Fruit fly (Drosophila melanogaster) whole organism, embryonic: ENCODE measurements around the gene LPCAT.

ENCODE experiments used
- Awh ChIP-seq: fragments of 200-800 bp; sonication (Bioruptor generic); IDR thresholded peaks from 2 replicates; pipeline ENCODE4, ENCODE4 v1.3.6; 2022; ENCODE audit warnings: missing biosample characterization, missing genetic modification characterization
- CG10366 ChIP-seq: fragments of 200-800 bp; sonication (Bioruptor generic); IDR thresholded peaks from 2 replicates; pipeline ENCODE4 v1.3.6; 2022; ENCODE audit warnings: missing biosample characterization, missing genetic modification characterization
- CG10654 ChIP-seq: fragments of 200-800 bp; sonication (Bioruptor generic); optimal IDR thresholded peaks from 2 replicates; lab custom pipeline; 2016; ENCODE audit warnings: missing biosample characterization, missing genetic modification characterization
- CG13424 ChIP-seq: fragments of 200-800 bp; sonication (Bioruptor generic); optimal IDR thresholded peaks from 2 replicates; lab custom pipeline; 2019; ENCODE audit warnings: missing biosample characterization, mild to moderate bottlenecking, missing genetic modification characterization, moderate library complexity
- CG13894 ChIP-seq: fragments of 200-800 bp; sonication (Bioruptor generic); optimal IDR thresholded peaks from 3 replicates; lab custom pipeline; 2018; ENCODE audit warnings: missing biosample characterization, mild to moderate bottlenecking, missing genetic modification characterization, moderate library complexity
- CG14014 ChIP-seq: fragments of 200-800 bp; sonication (Bioruptor generic); IDR thresholded peaks from 2 replicates; pipeline ENCODE4 v1.3.6; 2022; ENCODE audit warnings: missing biosample characterization, missing genetic modification characterization
- CG15514 ChIP-seq: fragments of 200-800 bp; sonication (Bioruptor generic); optimal IDR thresholded peaks from 3 replicates; lab custom pipeline; 2017; ENCODE audit warnings: missing biosample characterization, missing genetic modification characterization, mild to moderate bottlenecking, moderate library complexity, missing genetic modification reagents
- CG1603 ChIP-seq: fragments of 200-800 bp; sonication (Bioruptor generic); optimal IDR thresholded peaks from 2 replicates; lab custom pipeline; 2019; ENCODE audit warnings: missing biosample characterization, mild to moderate bottlenecking, missing genetic modification characterization, moderate library complexity
- CG17359 ChIP-seq: fragments of 200-800 bp; sonication (Bioruptor generic); optimal IDR thresholded peaks from 3 replicates; lab custom pipeline; 2018; ENCODE audit warnings: missing biosample characterization, mild to moderate bottlenecking, missing genetic modification characterization, moderate library complexity
- CG18011 ChIP-seq: fragments of 200-800 bp; sonication (Bioruptor generic); optimal IDR thresholded peaks from 2 replicates; lab custom pipeline; 2017; ENCODE audit warnings: missing biosample characterization, missing genetic modification characterization, mild to moderate bottlenecking, moderate library complexity, missing genotype
- CG18599 ChIP-seq: fragments of 200-800 bp; sonication (Bioruptor generic); optimal IDR thresholded peaks from 3 replicates; lab custom pipeline; 2017; ENCODE audit warnings: missing biosample characterization, missing genetic modification characterization, mild to moderate bottlenecking, moderate library complexity, missing genetic modification reagents
- CG2678 ChIP-seq: fragments of 200-800 bp; sonication (Bioruptor generic); optimal IDR thresholded peaks from 3 replicates; lab custom pipeline; 2019; ENCODE audit warnings: missing biosample characterization, mild to moderate bottlenecking, missing genetic modification characterization, moderate library complexity
- CG3065 ChIP-seq: fragments of 200-800 bp; sonication (Bioruptor generic); optimal IDR thresholded peaks from 2 replicates; lab custom pipeline; 2016; ENCODE audit warnings: missing biosample characterization, missing genetic modification characterization
- CG3281 ChIP-seq: fragments of 200-800 bp; sonication (Bioruptor generic); optimal IDR thresholded peaks from 3 replicates; lab custom pipeline; 2017; ENCODE audit warnings: missing biosample characterization, mild to moderate bottlenecking, missing genetic modification characterization
- CG34224 ChIP-seq: fragments of 200-800 bp; sonication (Bioruptor generic); IDR thresholded peaks from 3 replicates; pipeline ENCODE4 v1.3.6; 2022; ENCODE audit warnings: missing biosample characterization, missing genetic modification characterization; ENCODE audit not compliant: partially characterized antibody
- CG4617 ChIP-seq: fragments of 200-800 bp; sonication (Bioruptor generic); optimal IDR thresholded peaks from 3 replicates; lab custom pipeline; 2016; ENCODE audit warnings: missing biosample characterization, missing genetic modification characterization, borderline replicate concordance
- CG7372 ChIP-seq: fragments of 200-800 bp; sonication (Bioruptor generic); IDR thresholded peaks from 2 replicates; pipeline ENCODE4 v1.3.6; 2022; ENCODE audit warnings: missing biosample characterization, missing genetic modification characterization
- CG9817 ChIP-seq: fragments of 200-800 bp; sonication (Bioruptor generic); optimal IDR thresholded peaks from 2 replicates; lab custom pipeline; 2018; ENCODE audit warnings: missing biosample characterization, mild to moderate bottlenecking, missing genetic modification characterization, moderate library complexity
- CoRest ChIP-seq: fragments of 200-800 bp; sonication (Bioruptor generic); optimal IDR thresholded peaks from 3 replicates; lab custom pipeline; 2018; ENCODE audit warnings: missing biosample characterization, mild to moderate bottlenecking, missing genetic modification characterization, moderate library complexity
- D19A ChIP-seq: fragments of 200-800 bp; optimal IDR thresholded peaks from 3 replicates; lab custom pipeline; 2019; ENCODE audit warnings: missing biosample characterization, mild to moderate bottlenecking, missing genetic modification characterization, moderate library complexity
- Dip3 ChIP-seq: fragments of 200-800 bp; sonication (Bioruptor generic); optimal IDR thresholded peaks from 3 replicates; lab custom pipeline; 2016; ENCODE audit warnings: missing biosample characterization, missing genetic modification characterization
- GATAe ChIP-seq: fragments of 200-800 bp; sonication (Bioruptor generic); conservative IDR thresholded peaks from 2 replicates; pipeline ENCODE4 v1.3.6; 2022; ENCODE audit warnings: missing biosample characterization, missing genetic modification characterization
- Gug ChIP-seq: fragments of 200-800 bp; sonication (Bioruptor generic); IDR thresholded peaks from 4 replicates; pipeline ENCODE4 v1.3.6; 2022; ENCODE audit warnings: missing biosample characterization, missing genetic modification characterization
- HLH3B ChIP-seq: fragments of 200-800 bp; sonication (Bioruptor generic); IDR thresholded peaks from 2 replicates; pipeline ENCODE4 v1.3.6; 2022; ENCODE audit warnings: missing biosample characterization, missing genetic modification characterization
- Med ChIP-seq: fragments of 200-800 bp; sonication (Bioruptor generic); peaks from one replicate; lab custom pipeline; 2016; ENCODE audit warnings: missing biosample characterization, missing genetic modification characterization, mild to moderate bottlenecking, inconsistent platforms, moderate library complexity
- Pdp1 ChIP-seq, 2 experiments: fragments of 200-800 bp; sonication (Bioruptor generic); optimal IDR thresholded peaks; 3 replicates each; lab custom pipeline; 2016; ENCODE audit warnings: missing biosample characterization in 2 of 2, missing genetic modification characterization in 2 of 2, mild to moderate bottlenecking in 1 of 2, moderate library complexity in 1 of 2
- amos ChIP-seq: fragments of 200-800 bp; sonication (Bioruptor generic); IDR thresholded peaks from 2 replicates; pipeline ENCODE4 v1.3.6; 2022; ENCODE audit warnings: missing biosample characterization, missing genetic modification characterization; ENCODE audit not compliant: partially characterized antibody
- bab2 ChIP-seq: fragments of 200-800 bp; sonication (Bioruptor generic); optimal IDR thresholded peaks from 2 replicates; lab custom pipeline; 2016; ENCODE audit warnings: missing biosample characterization, missing genetic modification characterization
- cwo ChIP-seq: fragments of 200-800 bp; sonication (Bioruptor generic); optimal IDR thresholded peaks from 3 replicates; lab custom pipeline; 2017; ENCODE audit warnings: missing biosample characterization, missing genetic modification characterization, mild to moderate bottlenecking, moderate library complexity, missing genetic modification reagents
- da ChIP-seq: fragments of 200-800 bp; sonication (Bioruptor generic); optimal IDR thresholded peaks from 2 replicates; lab custom pipeline; 2016; ENCODE audit warnings: missing biosample characterization, missing genetic modification characterization
- dpn ChIP-seq, 2 experiments: fragments of 200-800 bp; sonication (Bioruptor generic); optimal IDR thresholded peaks; 3 replicates each; lab custom pipeline; 2016; ENCODE audit warnings: missing biosample characterization in 2 of 2, missing genetic modification characterization in 2 of 2
- eve ChIP-seq, 2 experiments: fragments of >200 bp; optimal IDR thresholded peaks; 2 replicates each; lab custom pipeline; 2017; ENCODE audit warnings: missing biosample characterization in 2 of 2, missing genetic modification characterization in 2 of 2
- gem ChIP-seq: fragments of 200-800 bp; sonication (Bioruptor generic); optimal IDR thresholded peaks from 2 replicates; lab custom pipeline; 2019; ENCODE audit warnings: missing biosample characterization, mild to moderate bottlenecking, missing genetic modification characterization, moderate library complexity
- lilli ChIP-seq: fragments of 200-800 bp; sonication (Bioruptor generic); optimal IDR thresholded peaks from 3 replicates; lab custom pipeline; 2016; ENCODE audit warnings: missing biosample characterization, missing genetic modification characterization
- lmd ChIP-seq: fragments of 200-800 bp; sonication (Bioruptor generic); IDR thresholded peaks from 2 replicates; pipeline ENCODE4 v1.3.6; 2022; ENCODE audit warnings: missing biosample characterization, missing genetic modification characterization
- mirr ChIP-seq: fragments of 200-800 bp; sonication (Bioruptor generic); optimal IDR thresholded peaks from 3 replicates; lab custom pipeline; 2018; ENCODE audit warnings: missing biosample characterization, mild to moderate bottlenecking, missing genetic modification characterization
- onecut ChIP-seq: fragments of 200-800 bp; sonication (Bioruptor generic); IDR thresholded peaks from 2 replicates; pipeline ENCODE4 v1.3.6; 2022; ENCODE audit warnings: missing biosample characterization, missing genetic modification characterization
- pb ChIP-seq: fragments of 200-800 bp; sonication (Bioruptor generic); optimal IDR thresholded peaks from 3 replicates; lab custom pipeline; 2016; ENCODE audit warnings: missing biosample characterization, missing genetic modification characterization
- pnt ChIP-seq: fragments of 200-800 bp; sonication (Bioruptor generic); optimal IDR thresholded peaks from 3 replicates; lab custom pipeline; 2016; ENCODE audit warnings: missing biosample characterization, missing genetic modification characterization
- prd ChIP-seq, 3 experiments: fragments of >200 bp in 2 of 3; fragments of 200-800 bp in 1 of 3; sonication (Bioruptor generic) in 1 of 3; optimal IDR thresholded peaks in 2 of 3; IDR thresholded peaks in 1 of 3; 2 replicates in 2 of 3; 3 replicates in 1 of 3; pipeline versions ENCODE4 v1.3.6 to Lab custom; 2017 to 2022; ENCODE audit warnings: missing biosample characterization in 1 of 3, missing genetic modification characterization in 1 of 3
- repo ChIP-seq: fragments of 200-800 bp; sonication (Bioruptor generic); optimal IDR thresholded peaks from 2 replicates; lab custom pipeline; 2016; ENCODE audit warnings: missing biosample characterization, missing genetic modification characterization
- row ChIP-seq: fragments of 200-800 bp; sonication (Bioruptor generic); IDR thresholded peaks from 3 replicates; pipeline ENCODE4 v1.3.6; 2022; ENCODE audit warnings: missing biosample characterization, missing genetic modification characterization
- sd ChIP-seq: fragments of 200-800 bp; sonication (Bioruptor generic); optimal IDR thresholded peaks from 3 replicates; lab custom pipeline; 2018; ENCODE audit warnings: missing biosample characterization, mild to moderate bottlenecking, missing genetic modification characterization, moderate library complexity
- sim ChIP-seq: fragments of 200-800 bp; sonication (Bioruptor generic); IDR thresholded peaks from 2 replicates; pipeline ENCODE4 v1.3.6; 2022; ENCODE audit warnings: missing biosample characterization, missing genetic modification characterization
- slbo ChIP-seq: fragments of 200-800 bp; sonication (Bioruptor generic); IDR thresholded peaks from 2 replicates; pipeline ENCODE4 v1.3.6; 2022; ENCODE audit warnings: missing biosample characterization, missing genetic modification characterization
- tin ChIP-seq: fragments of 200-800 bp; sonication (Bioruptor generic); optimal IDR thresholded peaks from 3 replicates; lab custom pipeline; 2016; ENCODE audit warnings: missing biosample characterization, missing genetic modification characterization
- tna ChIP-seq: fragments of 200-800 bp; sonication (Bioruptor generic); IDR thresholded peaks from 2 replicates; pipeline ENCODE4 v1.3.6; 2022; ENCODE audit warnings: missing biosample characterization, missing genetic modification characterization; ENCODE audit not compliant: partially characterized antibody
- ttk ChIP-seq: fragments of 200-800 bp; sonication (Bioruptor generic); IDR thresholded peaks from 2 replicates; pipeline ENCODE4 v2.1.2; 2022; ENCODE audit warnings: missing biosample characterization, missing genetic modification characterization
- tx ChIP-seq: fragments of 200-800 bp; sonication (Bioruptor generic); optimal IDR thresholded peaks from 2 replicates; lab custom pipeline; 2016; ENCODE audit warnings: missing biosample characterization, missing genetic modification characterization
- vvl ChIP-seq: fragments of 200-800 bp; sonication (Bioruptor generic); IDR thresholded peaks from 2 replicates; pipeline ENCODE4 v1.3.6; 2022; ENCODE audit warnings: missing biosample characterization, missing genetic modification characterization

LPCAT gene

dm6 chrX:9587881-9588280 lies 8.1 kb upstream of the LPCAT start (continued):
- TF ChIP-seq GATAe (GFP tag; lab: Robert Waterston, UW) (no peak), tin (GFP tag; lab: Kevin White, UChicago) (no peak), gem (tag; lab: Kevin White, UChicago) (peak; percentile 36), HLH3B (GFP tag; lab: Robert Waterston, UW) (no peak), pnt (GFP tag; lab: Kevin White, UChicago) (no peak), D19A (tag; lab: Kevin White, UChicago) (peak; percentile 35), Dip3 (GFP tag; lab: Kevin White, UChicago) (no peak), CG9817 (tag; lab: Kevin White, UChicago) (peak; percentile 12), CG7372 (GFP tag; lab: Robert Waterston, UW) (peak; percentile 45), CG13894 (tag; lab: Kevin White, UChicago) (peak; percentile 47), amos (GFP tag; lab: Robert Waterston, UW) (no peak), eve (GFP tag; optimal IDR thresholded peaks at IDR 0.05; lab: Kevin White, UChicago) (no peak), CG14014 (GFP tag; lab: Robert Waterston, UW) (peak; percentile 38; the same call in 1 of the 2 replicates), lilli (GFP tag; lab: Kevin White, UChicago) (peak; percentile 38), tna (GFP tag; lab: Robert Waterston, UW) (no peak), CG18599 (GFP tag; lab: Kevin White, UChicago) (peak; percentile 1), CG15514 (GFP tag; lab: Kevin White, UChicago) (peak; percentile 0), pb (GFP tag; lab: Kevin White, UChicago) (peak; percentile 13), CG2678 (tag; lab: Kevin White, UChicago) (peak; percentile 36), CG17359 (tag; lab: Kevin White, UChicago) (peak; percentile 21), cwo (GFP tag; lab: Kevin White, UChicago) (peak; percentile 7), CG4617 (GFP tag; lab: Kevin White, UChicago) (no peak), tx (GFP tag; lab: Kevin White, UChicago) (no peak), repo (GFP tag; lab: Kevin White, UChicago) (no peak), row (GFP tag; lab: Robert Waterston, UW) (peak; percentile 75), prd (optimal IDR thresholded peaks at IDR 0.05; lab: Kevin White, UChicago) (no peak), prd (GFP tag; IDR thresholded peaks at IDR 0.05; lab: Robert Waterston, UW) (0 out of 3 replicates have a peak, but pooled peaks have one; percentile 4), CG10654 (GFP tag; lab: Kevin White, UChicago) (no peak), CG1603 (tag; lab: Kevin White, UChicago) (no peak), Pdp1 (GFP tag; optimal IDR thresholded peaks at IDR 0.05; lab: Kevin White, UChicago) (peak; percentile 16 to 40), ttk (GFP tag; lab: Robert Waterston, UW) (0 out of 2 replicates have a peak, but pooled peaks have one; percentile 11), dpn (GFP tag; optimal IDR thresholded peaks at IDR 0.05; lab: Kevin White, UChicago) (peak; percentile 7), CG13424 (tag; lab: Kevin White, UChicago) (peak; percentile 18), sim (GFP tag; lab: Robert Waterston, UW) (no peak), Gug (GFP tag; lab: Robert Waterston, UW) (peak; percentile 35; the same call in 1 of the 4 replicates), CG34224 (no peak), CG18011 (GFP tag; lab: Kevin White, UChicago) (no peak), slbo (GFP tag; lab: Robert Waterston, UW) (peak; percentile 66), bab2 (GFP tag; lab: Kevin White, UChicago) (peak; percentile 32), mirr (no peak), CG10366 (no peak), Awh (0 out of 2 replicates have a peak, but pooled peaks have one; percentile 23), CG3281 (GFP tag; lab: Kevin White, UChicago) (no peak), onecut (GFP tag; lab: Robert Waterston, UW) (no peak), vvl (GFP tag; lab: Robert Waterston, UW) (peak; percentile 64), Med (GFP tag; lab: Kevin White, UChicago) (peak; percentile 85), lmd (GFP tag; lab: Robert Waterston, UW) (peak; percentile 52; the same call in 1 of the 2 replicates), da (GFP tag; lab: Kevin White, UChicago) (no peak), CG3065 (GFP tag; lab: Kevin White, UChicago) (no peak), CoRest (tag; lab: Kevin White, UChicago) (peak; percentile 10), sd (tag; lab: Kevin White, UChicago) (peak; percentile 36)
